Fruit fly (Drosophila melanogaster): ENCODE results near the gene CG13367.
"Not testable (repeated sequence)": the region's sequence is repeated elsewhere in the genome, so short reads cannot be mapped to it uniquely, and the experiment has no call there.

Gene CG13367

dm6 chrX:644461-644860, at the start of gene CG13367:
TSS of gene CG13367 (plus strand) at chrX:644761.
- not testable (repeated sequence) for TF ChIP-seq CG10348 (GFP tag; IDR thresholded peaks at IDR 0.05); CG8301 (tag; optimal IDR thresholded peaks at IDR 0.05); CG34367 (tag; optimal IDR thresholded peaks at IDR 0.05)

dm6 chrX:597057-597456, 47.5 kb upstream of the CG13367 start:
- TF ChIP-seq CG8159 (tag; optimal IDR thresholded peaks at IDR 0.05) = no peak
- no peak for TF ChIP-seq CG13204 (GFP tag; optimal IDR thresholded peaks at IDR 0.05)
- TF ChIP-seq CG12605 (GFP tag; IDR thresholded peaks at IDR 0.05) = no peak

dm6 chrX:598322-599057, 46.1 kb upstream of the CG13367 start:
- TF ChIP-seq CG4496 (GFP tag; IDR thresholded peaks at IDR 0.05) (no peak), CG14655 (GFP tag; optimal IDR thresholded peaks at IDR 0.05) (no peak), CG32121 (GFP tag; IDR thresholded peaks at IDR 0.05) (no peak), CG12605 (GFP tag; IDR thresholded peaks at IDR 0.05) (no peak), fd96Ca (GFP tag; IDR thresholded peaks at IDR 0.05) (no peak), Snoo (tag; optimal IDR thresholded peaks at IDR 0.05) (no peak), D1 (tag; optimal IDR thresholded peaks at IDR 0.05) (no peak), Pif1A (GFP tag; optimal IDR thresholded peaks at IDR 0.05) (no peak), CG8301 (tag; optimal IDR thresholded peaks at IDR 0.05) (no peak), CG13204 (GFP tag; optimal IDR thresholded peaks at IDR 0.05) (no peak), Ets98B (GFP tag; IDR thresholded peaks at IDR 0.05) (no peak), EcR (GFP tag; optimal IDR thresholded peaks at IDR 0.05) (no peak), CG8159 (tag; optimal IDR thresholded peaks at IDR 0.05) (no peak), CG9948 (tag; optimal IDR thresholded peaks at IDR 0.05) (no peak)

- no peak for TF ChIP-seq CG9948 (tag; optimal IDR thresholded peaks at IDR 0.05)
- TF ChIP-seq D1 (tag; optimal IDR thresholded peaks at IDR 0.05) = no peak
- TF ChIP-seq CG4496 (GFP tag; IDR thresholded peaks at IDR 0.05) = no peak
- TF ChIP-seq Pif1A (GFP tag; optimal IDR thresholded peaks at IDR 0.05) = no peak
- TF ChIP-seq CG8159 (tag; optimal IDR thresholded peaks at IDR 0.05) = no peak
- no peak for TF ChIP-seq CG17806 (tag; optimal IDR thresholded peaks at IDR 0.05)
- TF ChIP-seq Snoo (tag; optimal IDR thresholded peaks at IDR 0.05) = no peak
Measured at dm6 chrX:599727-600126, 44.8 kb upstream of the CG13367 start.

- TF ChIP-seq CG34367 (tag; optimal IDR thresholded peaks at IDR 0.05) (no peak), Pif1B (GFP tag; optimal IDR thresholded peaks at IDR 0.05) (no peak), CG17806 (tag; optimal IDR thresholded peaks at IDR 0.05) (no peak), rn (GFP tag; IDR thresholded peaks at IDR 0.05) (no peak), Ets98B (GFP tag; IDR thresholded peaks at IDR 0.05) (no peak), Snoo (tag; optimal IDR thresholded peaks at IDR 0.05) (no peak), fd96Ca (GFP tag; IDR thresholded peaks at IDR 0.05) (no peak), CG4496 (GFP tag; IDR thresholded peaks at IDR 0.05) (no peak), CG15710 (tag; optimal IDR thresholded peaks at IDR 0.05) (no peak), CG8159 (tag; optimal IDR thresholded peaks at IDR 0.05) (no peak), Pif1A (GFP tag; optimal IDR thresholded peaks at IDR 0.05) (no peak)
Measured at dm6 chrX:601984-602383, 42.6 kb upstream of the CG13367 start.

- TF ChIP-seq CG13204 (GFP tag; optimal IDR thresholded peaks at IDR 0.05) = no peak
Measured at dm6 chrX:610048-610447, 34.5 kb upstream of the CG13367 start.

- TF ChIP-seq CG8159 (tag; optimal IDR thresholded peaks at IDR 0.05) = no peak
- TF ChIP-seq EcR (GFP tag; optimal IDR thresholded peaks at IDR 0.05) = no peak
- TF ChIP-seq Ets98B (GFP tag; IDR thresholded peaks at IDR 0.05) = no peak
- no peak for TF ChIP-seq CG9948 (tag; optimal IDR thresholded peaks at IDR 0.05)
- no peak for TF ChIP-seq rn (GFP tag; IDR thresholded peaks at IDR 0.05)
- no peak for TF ChIP-seq CG14655 (GFP tag; optimal IDR thresholded peaks at IDR 0.05)
- no peak for TF ChIP-seq CG17806 (tag; optimal IDR thresholded peaks at IDR 0.05)
- 0 out of 3 replicates have a peak, but pooled peaks have one; percentile 22 for TF ChIP-seq CG4496 (GFP tag; IDR thresholded peaks at IDR 0.05)
- peak; percentile 5 for TF ChIP-seq Snoo (tag; optimal IDR thresholded peaks at IDR 0.05)
- no peak for TF ChIP-seq CG32121 (GFP tag; IDR thresholded peaks at IDR 0.05)
Measured at dm6 chrX:616761-617476, 27.6 kb upstream of the CG13367 start.

dm6 chrX:617477-617795, 27.1 kb upstream of the CG13367 start:
- TF ChIP-seq CG32121 (GFP tag; IDR thresholded peaks at IDR 0.05) = no peak
- no peak for TF ChIP-seq CG14655 (GFP tag; optimal IDR thresholded peaks at IDR 0.05)
- TF ChIP-seq CG34367 (tag; optimal IDR thresholded peaks at IDR 0.05) = no peak
- no peak for TF ChIP-seq CG8301 (tag; optimal IDR thresholded peaks at IDR 0.05)
- no peak for TF ChIP-seq Pif1B (GFP tag; optimal IDR thresholded peaks at IDR 0.05)
